Worm (Caenorhabditis elegans): Measurements from ENCODE around the gene pygo-1.
A peak's percentile ranks its signal among the peaks of the same experiment; 100 is the strongest.

Gene pygo-1

ce11 chrIV:5038744-5039143 lies 44.4 kb upstream of the pygo-1 start (continued):
- TF ChIP-seq lin-38 (GFP tag; IDR thresholded peaks at IDR 0.05) (no peak; the same call in 1 of the 2 replicates), dmd-8 (GFP tag; IDR thresholded peaks at IDR 0.05) (peak; percentile 92), set-16 (GFP tag; IDR thresholded peaks at IDR 0.05) (no peak), nhr-76 (tag; optimal IDR thresholded peaks at IDR 0.05) (no peak), dpl-1 (GFP tag; optimal IDR thresholded peaks at IDR 0.05) (no peak), egl-43 (GFP tag; IDR thresholded peaks at IDR 0.05) (no peak; the same call in 1 of the 2 replicates), attf-4 (tag; optimal IDR thresholded peaks at IDR 0.05) (no peak), saeg-2 (GFP tag; IDR thresholded peaks at IDR 0.05) (peak; percentile 46; the same call in 1 of the 2 replicates), dmd-9 (GFP tag; IDR thresholded peaks at IDR 0.05) (no peak), snpc-1.2 (GFP tag; IDR thresholded peaks at IDR 0.05) (peak; percentile 99), zag-1 (tag; optimal IDR thresholded peaks at IDR 0.05) (no peak), ama-1 (optimal IDR thresholded peaks at IDR 0.05) (no peak), hlh-30 (tag; optimal IDR thresholded peaks at IDR 0.05; ENCODE audit: insufficient read depth) (peak; percentile 21), madf-5 (GFP tag; IDR thresholded peaks at IDR 0.05) (peak; percentile 52 to 87; a peak in 1 of 4 replicates), nhr-102 (tag; optimal IDR thresholded peaks at IDR 0.05) (no peak), ceh-44 (GFP tag; IDR thresholded peaks at IDR 0.05) (peak; percentile 88), pha-4 (GFP tag; IDR thresholded peaks at IDR 0.05) (peak; percentile 82), pha-4 (tag; optimal IDR thresholded peaks at IDR 0.05) (no peak), mep-1 (tag; optimal IDR thresholded peaks at IDR 0.05) (no peak), skn-1 (tag; optimal IDR thresholded peaks at IDR 0.05) (no peak), ztf-7 (tag; optimal IDR thresholded peaks at IDR 0.05) (no peak), dve-1 (tag; optimal IDR thresholded peaks at IDR 0.05; ENCODE audit: insufficient read depth) (no peak), F37D6.2 (tag; optimal IDR thresholded peaks at IDR 0.05) (no peak), nhr-77 (tag; optimal IDR thresholded peaks at IDR 0.05) (no peak), mdl-1 (tag; optimal IDR thresholded peaks at IDR 0.05) (no peak), ceh-32 (tag; optimal IDR thresholded peaks at IDR 0.05; ENCODE audit: poor library complexity) (no peak), zfp-2 (tag; optimal IDR thresholded peaks at IDR 0.05) (no peak), unc-62 (GFP tag; optimal IDR thresholded peaks at IDR 0.05 in 1 of 2) (no peak), unc-62 (tag; optimal IDR thresholded peaks at IDR 0.05) (no peak), nhr-42 (GFP tag; IDR thresholded peaks at IDR 0.05) (no peak; the same call in 1 of the 2 replicates), daf-16 (GFP tag; optimal IDR thresholded peaks at IDR 0.05) (peak; percentile 9 to 60), daf-16 (tag; optimal IDR thresholded peaks at IDR 0.05) (no peak), nhr-48 (tag; optimal IDR thresholded peaks at IDR 0.05) (no peak), nhr-6 (tag; optimal IDR thresholded peaks at IDR 0.05) (no peak), hif-1 (tag; optimal IDR thresholded peaks at IDR 0.05) (no peak), php-3 (GFP tag; IDR thresholded peaks at IDR 0.05) (no peak), Y105C5A.15 (GFP tag; IDR thresholded peaks at IDR 0.05) (peak; percentile 58; the same call in 1 of the 2 replicates), nhr-28 (tag; optimal IDR thresholded peaks at IDR 0.05) (no peak), lin-13 (GFP tag; optimal IDR thresholded peaks at IDR 0.05) (no peak), ces-1 (GFP tag; optimal IDR thresholded peaks at IDR 0.05) (no peak), Y48G9A.11 (GFP tag; IDR thresholded peaks at IDR 0.05) (peak; percentile 76), madf-9 (GFP tag; conservative IDR thresholded peaks at IDR 0.05) (peak; percentile 59; the same call in 1 of the 2 replicates), tra-1 (GFP tag; IDR thresholded peaks at IDR 0.05) (peak; percentile 54; the same call in 1 of the 2 replicates), ceh-62 (tag; optimal IDR thresholded peaks at IDR 0.05) (no peak), Y5F2A.4 (GFP tag; optimal IDR thresholded peaks at IDR 0.05) (no peak), ctbp-1 (GFP tag; IDR thresholded peaks at IDR 0.05) (peak; percentile 80), unc-130 (GFP tag; optimal IDR thresholded peaks at IDR 0.05) (peak; percentile 55), lsy-2 (tag; optimal IDR thresholded peaks at IDR 0.05) (no peak), ZK546.5 (tag; optimal IDR thresholded peaks at IDR 0.05) (no peak), nhr-41 (GFP tag; IDR thresholded peaks at IDR 0.05) (peak; percentile 77; the same call in 1 of the 2 replicates), F49E8.2 (tag; optimal IDR thresholded peaks at IDR 0.05; ENCODE audit: borderline replicate concordance) (peak; percentile 32), zip-11 (GFP tag; IDR thresholded peaks at IDR 0.05) (no peak)
